Fruit fly (Drosophila melanogaster): Measurements from ENCODE around the gene eIF4E3.
A peak's percentile ranks its signal among the peaks of the same experiment; 100 is the strongest.
"Not testable (repeated sequence)": the region's sequence is repeated elsewhere in the genome, so short reads cannot be mapped to it uniquely, and the experiment has no call there.

eIF4E3 gene

dm6 chr3L:8221835-8222234 is 7.2 kb upstream of the eIF4E3 start, which contains the start of gene CG13678 (continued):
- TF ChIP-seq disco-r (GFP tag; optimal IDR thresholded peaks at IDR 0.05) (no peak), vvl (GFP tag; IDR thresholded peaks at IDR 0.05) (0 out of 2 replicates have a peak, but pooled peaks have one; percentile 44), pb (GFP tag; optimal IDR thresholded peaks at IDR 0.05) (no peak)

DNA sequence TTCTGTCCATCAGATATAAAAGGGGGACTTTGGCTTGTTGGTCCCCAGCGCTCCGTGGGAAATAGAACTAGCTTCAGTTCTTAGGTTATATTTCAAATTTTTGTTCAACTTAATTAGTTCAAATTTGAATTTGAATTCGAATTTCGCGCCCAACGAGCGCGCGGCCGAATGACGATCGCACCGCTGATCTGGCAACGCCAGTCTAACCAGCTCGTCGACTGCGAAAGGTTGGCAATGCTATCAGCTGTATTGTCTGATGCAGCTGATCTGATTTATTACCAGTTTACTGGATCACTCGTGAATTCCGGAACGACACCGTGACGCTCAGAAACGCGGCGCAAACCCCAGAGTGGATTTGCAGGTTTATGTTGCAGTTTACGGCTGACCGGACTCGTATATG is 9.3 kb downstream of the eIF4E3 start, which contains the start of gene Dscam4:
TSS of gene Dscam4 (plus strand) at position 301 of the 400 bp plus-strand sequence.
- TF ChIP-seq PHDP, dmrt99B, dmrt11E (tag; optimal IDR thresholded peaks at IDR 0.05): not testable (repeated sequence)

DNA sequence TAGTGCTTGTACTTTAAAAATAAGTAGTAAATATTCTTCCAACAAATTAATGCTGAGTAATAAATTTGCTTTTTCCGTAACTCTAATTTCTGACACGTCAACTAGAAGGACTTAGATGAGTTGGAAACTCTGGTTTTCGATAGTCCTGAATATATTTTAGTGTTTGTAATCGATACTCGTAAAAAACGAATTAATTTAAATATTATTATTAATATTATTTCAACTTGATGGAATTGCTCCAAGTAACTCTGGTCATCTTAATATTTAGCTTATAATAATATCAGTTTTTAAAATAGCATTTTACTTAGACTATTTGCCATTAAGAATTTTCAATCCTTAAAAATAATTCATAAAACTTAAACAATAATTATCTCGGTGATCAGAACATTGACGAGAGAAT is 11.5 kb downstream of the eIF4E3 start, which contains the start of gene CG7213:
TSS of gene CG7213 (minus strand) at position 101 of the 400 bp plus-strand sequence.
- TF ChIP-seq cad (GFP tag; optimal IDR thresholded peaks at IDR 0.05) (no peak), CG2199 (GFP tag; IDR thresholded peaks at IDR 0.05) (no peak), Hr3 (GFP tag; optimal IDR thresholded peaks at IDR 0.05) (no peak), otp (GFP tag; IDR thresholded peaks at IDR 0.05) (no peak), aop (GFP tag; IDR thresholded peaks at IDR 0.05) (no peak), CG8924 (tag; optimal IDR thresholded peaks at IDR 0.05) (no peak), Pdp1 (GFP tag; optimal IDR thresholded peaks at IDR 0.05) (no peak), CG12659 (GFP tag; optimal IDR thresholded peaks at IDR 0.05) (no peak), CG13624 (GFP tag; optimal IDR thresholded peaks at IDR 0.05) (no peak), CG15514 (GFP tag; optimal IDR thresholded peaks at IDR 0.05) (no peak), CG2129 (GFP tag; IDR thresholded peaks at IDR 0.05; ENCODE audit: partially characterized antibody) (no peak), CG10267 (tag; optimal IDR thresholded peaks at IDR 0.05) (no peak)

dm6 chr3L:8240932-8241331 is 11.9 kb downstream of the eIF4E3 start:
- TF ChIP-seq nerfin-1 (tag; optimal IDR thresholded peaks at IDR 0.05), result peak; percentile 18
- TF ChIP-seq ken (GFP tag; IDR thresholded peaks at IDR 0.05), result 0 out of 3 replicates have a peak, but pooled peaks have one; percentile 15
- peak; percentile 82 for TF ChIP-seq ewg (GFP tag; optimal IDR thresholded peaks at IDR 0.05)
- TF ChIP-seq abd-A (tag; optimal IDR thresholded peaks at IDR 0.05), result peak; percentile 23
- 0 out of 3 replicates have a peak, but pooled peaks have one; percentile 52 for TF ChIP-seq CG11456 (GFP tag; IDR thresholded peaks at IDR 0.05)
- 0 out of 3 replicates have a peak, but pooled peaks have one; percentile 18 for TF ChIP-seq HLH4C (GFP tag; IDR thresholded peaks at IDR 0.05; ENCODE audit: partially characterized antibody)
- TF ChIP-seq Rfx (GFP tag; IDR thresholded peaks at IDR 0.05), result peak; percentile 45; the same call in 1 of the 2 replicates
- no peak for TF ChIP-seq D (optimal IDR thresholded peaks at IDR 0.05)
- no peak for TF ChIP-seq D (GFP tag; optimal IDR thresholded peaks at IDR 0.05)
- 0 out of 2 replicates have a peak, but pooled peaks have one; percentile 9 for TF ChIP-seq slbo (GFP tag; IDR thresholded peaks at IDR 0.05)
- peak; percentile 6 for TF ChIP-seq scrt (GFP tag; optimal IDR thresholded peaks at IDR 0.05)
- peak; percentile 24 for TF ChIP-seq Deaf1 (tag; optimal IDR thresholded peaks at IDR 0.05)
- TF ChIP-seq CG9797 (GFP tag; optimal IDR thresholded peaks at IDR 0.05), result no peak
- TF ChIP-seq chinmo (GFP tag; IDR thresholded peaks at IDR 0.05; ENCODE audit: partially characterized antibody), result 0 out of 4 replicates have a peak, but pooled peaks have one; percentile 37
- TF ChIP-seq lab (GFP tag; optimal IDR thresholded peaks at IDR 0.05), result peak; percentile 1
- TF ChIP-seq CG10267 (tag; optimal IDR thresholded peaks at IDR 0.05), result no peak
- no peak for TF ChIP-seq slp2 (GFP tag; optimal IDR thresholded peaks at IDR 0.05)
- TF ChIP-seq Adf1 (GFP tag; IDR thresholded peaks at IDR 0.05), result peak; percentile 17; the same call in 1 of the 2 replicates
- 0 out of 2 replicates have a peak, but pooled peaks have one; percentile 31 for TF ChIP-seq Dref (GFP tag; IDR thresholded peaks at IDR 0.05)
- TF ChIP-seq CG4730 (GFP tag; IDR thresholded peaks at IDR 0.05), result no peak
- TF ChIP-seq NC2α (GFP tag; optimal IDR thresholded peaks at IDR 0.05), result no peak
